Worm (Caenorhabditis elegans): ENCODE measurements around the gene srx-65.

srx-65 gene

ce11 chrV:3953739-3954138, 32.0 kb downstream of the srx-65 start, which contains the start of gene str-247:
str-247 (plus strand) TSS chrV:3954039.
- TF ChIP-seq ceh-83 (GFP tag; optimal IDR thresholded peaks at IDR 0.05) = no peak
- TF ChIP-seq nhr-2 (tag; optimal IDR thresholded peaks at IDR 0.05) = no peak
- TF ChIP-seq hlh-1 (tag; optimal IDR thresholded peaks at IDR 0.05) = no peak
- no peak for TF ChIP-seq ceh-43 (GFP tag; optimal IDR thresholded peaks at IDR 0.05)
- no peak for TF ChIP-seq ceh-39 (tag; optimal IDR thresholded peaks at IDR 0.05)
- TF ChIP-seq ztf-11 (tag; optimal IDR thresholded peaks at IDR 0.05) = no peak
- no peak for TF ChIP-seq pha-4 (tag; optimal IDR thresholded peaks at IDR 0.05)
- no peak for TF ChIP-seq unc-62 (GFP tag; optimal IDR thresholded peaks at IDR 0.05)
- TF ChIP-seq sptf-1 (tag; optimal IDR thresholded peaks at IDR 0.05) = no peak
- no peak for TF ChIP-seq flh-1 (GFP tag; optimal IDR thresholded peaks at IDR 0.05)
- TF ChIP-seq bed-3 (GFP tag; optimal IDR thresholded peaks at IDR 0.05) = no peak
- no peak for TF ChIP-seq M03D4.4 (tag; optimal IDR thresholded peaks at IDR 0.05)
- TF ChIP-seq mls-2 (tag; optimal IDR thresholded peaks at IDR 0.05) = no peak
- TF ChIP-seq mep-1 (tag; optimal IDR thresholded peaks at IDR 0.05) = no peak
- TF ChIP-seq nhr-76 (tag; optimal IDR thresholded peaks at IDR 0.05) = no peak

- TF ChIP-seq ceh-39 (tag; optimal IDR thresholded peaks at IDR 0.05) = no peak
- no peak for TF ChIP-seq zip-8 (tag; optimal IDR thresholded peaks at IDR 0.05)
- no peak for TF ChIP-seq bed-3 (GFP tag; optimal IDR thresholded peaks at IDR 0.05)
- TF ChIP-seq tbx-8 (GFP tag; optimal IDR thresholded peaks at IDR 0.05) = no peak
- no peak for TF ChIP-seq nhr-12 (tag; optimal IDR thresholded peaks at IDR 0.05)
- TF ChIP-seq unc-39 (tag; optimal IDR thresholded peaks at IDR 0.05) = no peak
- TF ChIP-seq M03D4.4 (tag; optimal IDR thresholded peaks at IDR 0.05) = no peak
- no peak for TF ChIP-seq drap-1 (GFP tag; optimal IDR thresholded peaks at IDR 0.05)
- no peak for TF ChIP-seq pha-4 (tag; optimal IDR thresholded peaks at IDR 0.05)
- no peak for TF ChIP-seq elt-3 (tag; optimal IDR thresholded peaks at IDR 0.05)
- no peak for TF ChIP-seq mep-1 (tag; optimal IDR thresholded peaks at IDR 0.05)
- no peak for TF ChIP-seq sem-2 (GFP tag; optimal IDR thresholded peaks at IDR 0.05)
- no peak for TF ChIP-seq lin-13 (tag; optimal IDR thresholded peaks at IDR 0.05)
- no peak for TF ChIP-seq unc-120 (tag; optimal IDR thresholded peaks at IDR 0.05; ENCODE audit: poor library complexity, severe bottlenecking)
- no peak for TF ChIP-seq flh-1 (GFP tag; optimal IDR thresholded peaks at IDR 0.05)
- no peak for TF ChIP-seq cnd-1 (tag; optimal IDR thresholded peaks at IDR 0.05)
- TF ChIP-seq ceh-43 (GFP tag; optimal IDR thresholded peaks at IDR 0.05) = no peak
- no peak for TF ChIP-seq nhr-237 (tag; optimal IDR thresholded peaks at IDR 0.05)
- no peak for TF ChIP-seq unc-62 (GFP tag; optimal IDR thresholded peaks at IDR 0.05)
- no peak for TF ChIP-seq hlh-1 (tag; optimal IDR thresholded peaks at IDR 0.05)
Observed at ce11 chrV:3957608-3958007, 35.9 kb downstream of the srx-65 start, which contains the start of gene cyp-34A5. cyp-34A5 (minus strand) TSS chrV:3957708.

- no peak for TF ChIP-seq mab-5 (tag; optimal IDR thresholded peaks at IDR 0.05)
- no peak for TF ChIP-seq lsy-2 (tag; optimal IDR thresholded peaks at IDR 0.05)
- no peak for TF ChIP-seq bed-3 (GFP tag; optimal IDR thresholded peaks at IDR 0.05)
- no peak for TF ChIP-seq nhr-76 (tag; optimal IDR thresholded peaks at IDR 0.05)
- no peak for TF ChIP-seq unc-39 (tag; optimal IDR thresholded peaks at IDR 0.05)
- TF ChIP-seq M03D4.4 (tag; optimal IDR thresholded peaks at IDR 0.05) = no peak
- TF ChIP-seq cnd-1 (tag; optimal IDR thresholded peaks at IDR 0.05) = no peak
- no peak for TF ChIP-seq elt-1 (tag; optimal IDR thresholded peaks at IDR 0.05; ENCODE audit: borderline replicate concordance, insufficient read depth)
- TF ChIP-seq hlh-1 (tag; optimal IDR thresholded peaks at IDR 0.05) = no peak
- no peak for TF ChIP-seq unc-120 (tag; optimal IDR thresholded peaks at IDR 0.05; ENCODE audit: poor library complexity, severe bottlenecking)
- no peak for TF ChIP-seq snpc-4 (tag; optimal IDR thresholded peaks at IDR 0.05)
- no peak for TF ChIP-seq flh-1 (GFP tag; optimal IDR thresholded peaks at IDR 0.05)
- no peak for TF ChIP-seq zip-8 (tag; optimal IDR thresholded peaks at IDR 0.05)
- no peak for TF ChIP-seq nhr-12 (tag; optimal IDR thresholded peaks at IDR 0.05)
- TF ChIP-seq nhr-28 (tag; optimal IDR thresholded peaks at IDR 0.05) = no peak
- no peak for TF ChIP-seq unc-62 (GFP tag; optimal IDR thresholded peaks at IDR 0.05)
- no peak for TF ChIP-seq mls-2 (tag; optimal IDR thresholded peaks at IDR 0.05)
Observed at ce11 chrV:3961235-3961634, 39.5 kb downstream of the srx-65 start, which contains the start of gene cyp-34A6. cyp-34A6 (minus strand) TSS chrV:3961335.

ce11 chrV:3963715-3964114, 42.0 kb downstream of the srx-65 start, which contains the start of gene cyp-34A7:
cyp-34A7 (minus strand) TSS chrV:3963815.
- no peak for TF ChIP-seq mls-2 (tag; optimal IDR thresholded peaks at IDR 0.05)
- TF ChIP-seq ceh-43 (GFP tag; optimal IDR thresholded peaks at IDR 0.05) = no peak
- TF ChIP-seq M03D4.4 (tag; optimal IDR thresholded peaks at IDR 0.05) = no peak
- TF ChIP-seq lin-13 (tag; optimal IDR thresholded peaks at IDR 0.05) = no peak
- TF ChIP-seq lsy-2 (tag; optimal IDR thresholded peaks at IDR 0.05) = no peak
- no peak for TF ChIP-seq elt-3 (tag; optimal IDR thresholded peaks at IDR 0.05)
- TF ChIP-seq tbx-8 (GFP tag; optimal IDR thresholded peaks at IDR 0.05) = no peak
- TF ChIP-seq nhr-76 (tag; optimal IDR thresholded peaks at IDR 0.05) = no peak
- TF ChIP-seq flh-1 (GFP tag; optimal IDR thresholded peaks at IDR 0.05) = no peak
- TF ChIP-seq mep-1 (tag; optimal IDR thresholded peaks at IDR 0.05) = no peak
